Fruit fly (Drosophila melanogaster): ENCODE results near the gene Prosbeta3.
A peak's percentile ranks its signal among the peaks of the same experiment; 100 is the strongest.

The Prosbeta3 gene

DNA sequence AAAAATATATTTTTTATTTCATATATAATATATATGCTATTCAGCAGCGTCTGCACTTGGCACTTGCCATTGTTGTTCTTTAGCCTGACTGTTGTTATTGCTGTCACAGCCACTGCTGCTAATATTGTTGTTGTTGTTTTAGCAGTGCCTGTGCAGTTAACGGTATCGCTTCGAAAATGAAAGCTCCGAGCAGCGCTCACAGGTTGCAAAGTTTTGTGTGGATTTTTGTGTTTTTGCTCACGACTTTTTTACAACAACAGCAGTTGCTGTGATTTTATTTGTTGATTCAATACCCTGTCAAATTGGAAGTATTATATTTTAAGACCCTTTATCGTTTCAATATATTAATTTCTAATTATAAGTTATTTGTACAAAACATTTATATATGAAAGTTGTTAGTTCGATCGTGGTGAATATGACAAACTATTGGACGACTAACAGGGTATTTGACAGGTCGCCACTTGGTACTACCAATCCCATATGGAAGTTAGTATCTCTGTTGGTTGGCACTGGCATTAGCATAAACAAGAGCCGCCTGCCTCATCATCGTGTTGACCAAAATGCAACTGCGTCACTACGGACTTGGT lies 42.2 kb downstream of the Prosbeta3 start (continued):
- 0 out of 3 replicates have a peak, but pooled peaks have one; percentile 35 for TF ChIP-seq otp (GFP tag; IDR thresholded peaks at IDR 0.05)
- TF ChIP-seq az2 (GFP tag; optimal IDR thresholded peaks at IDR 0.05), result peak; percentile 18
- TF ChIP-seq D (optimal IDR thresholded peaks at IDR 0.05), result no peak
- TF ChIP-seq D (GFP tag; optimal IDR thresholded peaks at IDR 0.05), result no peak
- TF ChIP-seq trem (tag; optimal IDR thresholded peaks at IDR 0.05), result no peak
- TF ChIP-seq CG8281 (tag; optimal IDR thresholded peaks at IDR 0.05), result no peak
- TF ChIP-seq insv (GFP tag; optimal IDR thresholded peaks at IDR 0.05), result no peak
- no peak for TF ChIP-seq seq (GFP tag; IDR thresholded peaks at IDR 0.05)
- TF ChIP-seq wor (GFP tag; IDR thresholded peaks at IDR 0.05), result no peak
- TF ChIP-seq CG18764 (GFP tag; optimal IDR thresholded peaks at IDR 0.05), result no peak
- TF ChIP-seq CG12104 (GFP tag; optimal IDR thresholded peaks at IDR 0.05), result no peak
- peak; percentile 19 for TF ChIP-seq bcd (GFP tag; optimal IDR thresholded peaks at IDR 0.05)
- TF ChIP-seq NC2α (GFP tag; optimal IDR thresholded peaks at IDR 0.05), result no peak
- TF ChIP-seq Ssrp (tag; optimal IDR thresholded peaks at IDR 0.05), result peak; percentile 45
- TF ChIP-seq CG17359 (tag; optimal IDR thresholded peaks at IDR 0.05), result peak; percentile 75
- TF ChIP-seq pho (GFP tag; optimal IDR thresholded peaks at IDR 0.05), result no peak
- peak; percentile 30 for TF ChIP-seq D19A (tag; optimal IDR thresholded peaks at IDR 0.05)
- TF ChIP-seq CG15011 (GFP tag; optimal IDR thresholded peaks at IDR 0.05), result no peak
- TF ChIP-seq Trl (optimal IDR thresholded peaks at IDR 0.05), result no peak
- no peak for TF ChIP-seq Trl (GFP tag; optimal IDR thresholded peaks at IDR 0.05)
- TF ChIP-seq Sox102F (GFP tag; optimal IDR thresholded peaks at IDR 0.05), result peak; percentile 84
- no peak for TF ChIP-seq gcm2 (GFP tag; optimal IDR thresholded peaks at IDR 0.05)
- TF ChIP-seq Awh (GFP tag; IDR thresholded peaks at IDR 0.05), result peak; percentile 64; the same call in 1 of the 2 replicates
- no peak for TF ChIP-seq fd64A (GFP tag; optimal IDR thresholded peaks at IDR 0.05)
- TF ChIP-seq fd3F (GFP tag; optimal IDR thresholded peaks at IDR 0.05), result no peak
- no peak for TF ChIP-seq pzg (GFP tag; optimal IDR thresholded peaks at IDR 0.05)
- peak; percentile 44 for TF ChIP-seq CG8388 (GFP tag; optimal IDR thresholded peaks at IDR 0.05)
- peak; percentile 27; the same call in 1 of the 2 replicates for TF ChIP-seq CG10366 (GFP tag; IDR thresholded peaks at IDR 0.05)
- TF ChIP-seq CG4730 (GFP tag; IDR thresholded peaks at IDR 0.05), result 0 out of 2 replicates have a peak, but pooled peaks have one; percentile 35
- TF ChIP-seq jigr1 (GFP tag; IDR thresholded peaks at IDR 0.05), result no peak
- peak; percentile 51 for TF ChIP-seq fd96Cb (tag; optimal IDR thresholded peaks at IDR 0.05)
- no peak for TF ChIP-seq CG9797 (GFP tag; optimal IDR thresholded peaks at IDR 0.05)
- no peak for TF ChIP-seq pan (optimal IDR thresholded peaks at IDR 0.05)
- TF ChIP-seq pan (GFP tag; optimal IDR thresholded peaks at IDR 0.05 in 1 of 2, IDR thresholded peaks at IDR 0.05 in 1 of 2), result peak in 1 of 2 experiments; percentile 67
- peak; percentile 48 for TF ChIP-seq CG7839 (tag; optimal IDR thresholded peaks at IDR 0.05)
- TF ChIP-seq CG18262 (tag; optimal IDR thresholded peaks at IDR 0.05), result peak; percentile 60
- peak; percentile 46; the same call in 1 of the 3 replicates for TF ChIP-seq CG17361 (GFP tag; IDR thresholded peaks at IDR 0.05)
- 0 out of 2 replicates have a peak, but pooled peaks have one; percentile 45 for TF ChIP-seq CG11247 (GFP tag; IDR thresholded peaks at IDR 0.05)
- no peak for TF ChIP-seq danr (GFP tag; IDR thresholded peaks at IDR 0.05)
- TF ChIP-seq HmgZ (tag; optimal IDR thresholded peaks at IDR 0.05), result no peak
- TF ChIP-seq gfzf (GFP tag; optimal IDR thresholded peaks at IDR 0.05), result no peak
- no peak for TF ChIP-seq zen2 (GFP tag; IDR thresholded peaks at IDR 0.05; ENCODE audit: partially characterized antibody)
- no peak for TF ChIP-seq nau (GFP tag; optimal IDR thresholded peaks at IDR 0.05)
- no peak for TF ChIP-seq CG3995 (GFP tag; optimal IDR thresholded peaks at IDR 0.05)
- TF ChIP-seq bsh (GFP tag; optimal IDR thresholded peaks at IDR 0.05), result peak in 1 of 2 experiments; percentile 38
- TF ChIP-seq lbe (GFP tag; optimal IDR thresholded peaks at IDR 0.05), result no peak
- TF ChIP-seq CG4282 (GFP tag; optimal IDR thresholded peaks at IDR 0.05), result no peak
- no peak for TF ChIP-seq Hmr (GFP tag; optimal IDR thresholded peaks at IDR 0.05)
- TF ChIP-seq tgo (GFP tag; IDR thresholded peaks at IDR 0.05), result peak; percentile 69
- no peak for TF ChIP-seq nerfin-2 (GFP tag; IDR thresholded peaks at IDR 0.05; ENCODE audit: partially characterized antibody)
- TF ChIP-seq CG15601 (tag; optimal IDR thresholded peaks at IDR 0.05), result peak; percentile 2

Measured in whole organism, embryonic.